Fruit fly (Drosophila melanogaster) whole organism, embryonic: ENCODE data around the gene CG16717.
A peak's percentile ranks its signal among the peaks of the same experiment; 100 is the strongest.

Experiments
- Abd-B ChIP-seq: fragments of 200-800 bp; sonication (Bioruptor generic); optimal IDR thresholded peaks from 2 replicates; lab custom pipeline; 2018; ENCODE audit warnings: missing biosample characterization, mild to moderate bottlenecking, missing genetic modification characterization, moderate library complexity
- Antp ChIP-seq: fragments of 200-800 bp; sonication (Bioruptor generic); optimal IDR thresholded peaks from 3 replicates; lab custom pipeline; 2016; ENCODE audit warnings: missing biosample characterization, missing genetic modification characterization
- Bgb ChIP-seq: fragments of 200-800 bp; sonication (Bioruptor generic); IDR thresholded peaks from 2 replicates; pipeline ENCODE4 v1.3.6; 2022; ENCODE audit warnings: missing biosample characterization, missing genetic modification characterization; ENCODE audit not compliant: partially characterized antibody
- CG10366 ChIP-seq: fragments of 200-800 bp; sonication (Bioruptor generic); IDR thresholded peaks from 2 replicates; pipeline ENCODE4 v1.3.6; 2022; ENCODE audit warnings: missing biosample characterization, missing genetic modification characterization
- CG16779 ChIP-seq: fragments of 200-800 bp; sonication (Bioruptor generic); IDR thresholded peaks from 2 replicates; pipeline ENCODE4 v1.3.6; 2022; ENCODE audit warnings: missing biosample characterization, missing genetic modification characterization
- CG17328 ChIP-seq: fragments of 200-800 bp; sonication (Bioruptor generic); IDR thresholded peaks from 2 replicates; pipeline ENCODE4 v1.3.6; 2022; ENCODE audit warnings: missing biosample characterization, missing genetic modification characterization
- CG2120 ChIP-seq: fragments of 200-800 bp; sonication (Bioruptor generic); optimal IDR thresholded peaks from 3 replicates; lab custom pipeline; 2016; ENCODE audit warnings: missing biosample characterization, missing genetic modification characterization
- CG2712 ChIP-seq: fragments of 200-800 bp; optimal IDR thresholded peaks from 3 replicates; lab custom pipeline; 2019; ENCODE audit warnings: missing biosample characterization, mild to moderate bottlenecking, missing genetic modification characterization, moderate library complexity
- CG30403 ChIP-seq: fragments of 200-800 bp; sonication (Bioruptor generic); optimal IDR thresholded peaks from 3 replicates; lab custom pipeline; 2016; ENCODE audit warnings: missing biosample characterization, missing genetic modification characterization
- CG31388 ChIP-seq: fragments of 200-800 bp; sonication (Bioruptor generic); optimal IDR thresholded peaks from 2 replicates; lab custom pipeline; 2016; ENCODE audit warnings: missing biosample characterization, missing genetic modification characterization
- CG34376 ChIP-seq: fragments of 200-800 bp; sonication (Bioruptor generic); optimal IDR thresholded peaks from 2 replicates; lab custom pipeline; 2018; ENCODE audit warnings: missing biosample characterization, mild to moderate bottlenecking, missing genetic modification characterization
- CG3995 ChIP-seq: fragments of 200-800 bp; sonication (Bioruptor generic); optimal IDR thresholded peaks from 3 replicates; lab custom pipeline; 2016; ENCODE audit warnings: missing biosample characterization, missing genetic modification characterization
- CG4404 ChIP-seq: fragments of 200-800 bp; sonication (Bioruptor generic); IDR thresholded peaks from 2 replicates; pipeline ENCODE4 v1.3.6; 2022; ENCODE audit warnings: missing biosample characterization, missing genetic modification characterization
- CG4730 ChIP-seq: fragments of 200-800 bp; sonication (Bioruptor generic); IDR thresholded peaks from 2 replicates; pipeline ENCODE4 v1.3.6; 2022; ENCODE audit warnings: missing biosample characterization, missing genetic modification characterization
- CG4854 ChIP-seq: fragments of 200-800 bp; sonication (Bioruptor generic); optimal IDR thresholded peaks from 2 replicates; lab custom pipeline; 2016; ENCODE audit warnings: missing biosample characterization, missing genetic modification characterization, inconsistent platforms
- CG5245 ChIP-seq: fragments of 200-800 bp; sonication (Bioruptor generic); optimal IDR thresholded peaks from 3 replicates; lab custom pipeline; 2016; ENCODE audit warnings: missing biosample characterization, missing genetic modification characterization
- CG6272 ChIP-seq: fragments of 200-800 bp; sonication (Bioruptor generic); IDR thresholded peaks from 2 replicates; pipeline ENCODE4 v1.3.6; 2022; ENCODE audit warnings: missing biosample characterization, missing genetic modification characterization
- CG6854 ChIP-seq: fragments of 200-800 bp; sonication (Bioruptor generic); optimal IDR thresholded peaks from 3 replicates; lab custom pipeline; 2017; ENCODE audit warnings: missing biosample characterization, mild to moderate bottlenecking, missing genetic modification characterization
- CG7271 ChIP-seq: fragments of 200-800 bp; sonication (Bioruptor generic); optimal IDR thresholded peaks from 2 replicates; lab custom pipeline; 2018; ENCODE audit warnings: missing biosample characterization, mild to moderate bottlenecking, missing genetic modification characterization, moderate library complexity
- CG7928 ChIP-seq: fragments of 200-800 bp; sonication (Bioruptor generic); optimal IDR thresholded peaks from 2 replicates; lab custom pipeline; 2017; ENCODE audit warnings: missing biosample characterization, mild to moderate bottlenecking, missing genetic modification characterization
- CG9437 ChIP-seq: fragments of 200-800 bp; sonication (Bioruptor generic); optimal IDR thresholded peaks from 2 replicates; lab custom pipeline; 2018; ENCODE audit warnings: missing biosample characterization, mild to moderate bottlenecking, missing genetic modification characterization
- Deaf1 ChIP-seq: fragments of 200-800 bp; optimal IDR thresholded peaks from 3 replicates; lab custom pipeline; 2019; ENCODE audit warnings: missing biosample characterization, mild to moderate bottlenecking, missing genetic modification characterization, moderate library complexity
- Fer2 ChIP-seq: fragments of 200-800 bp; sonication (Bioruptor generic); optimal IDR thresholded peaks from 2 replicates; lab custom pipeline; 2018; ENCODE audit warnings: missing biosample characterization, mild to moderate bottlenecking, missing genetic modification characterization, moderate library complexity
- HmgZ ChIP-seq: fragments of 200-800 bp; sonication (Bioruptor generic); optimal IDR thresholded peaks from 2 replicates; lab custom pipeline; 2018; ENCODE audit warnings: missing biosample characterization, mild to moderate bottlenecking, missing genetic modification characterization
- Hmx ChIP-seq: fragments of 200-800 bp; sonication (Bioruptor generic); optimal IDR thresholded peaks from 2 replicates; lab custom pipeline; 2016; ENCODE audit warnings: missing biosample characterization, missing genetic modification characterization
- Hr78 ChIP-seq, 2 experiments: fragments of 200-800 bp in 1 of 2; fragments of >200 bp in 1 of 2; sonication (Bioruptor generic) in 1 of 2; optimal IDR thresholded peaks; 2 replicates each; lab custom pipeline; 2017 to 2019; ENCODE audit warnings: missing biosample characterization in 2 of 2, missing genetic modification characterization in 2 of 2, mild to moderate bottlenecking in 1 of 2, moderate library complexity in 1 of 2
- MBD-R2 ChIP-seq: fragments of 200-800 bp; sonication (Bioruptor generic); IDR thresholded peaks from 2 replicates; pipeline ENCODE4 v1.3.6; 2022; ENCODE audit warnings: missing biosample characterization, missing genetic modification characterization
- Meics ChIP-seq: fragments of 200-800 bp; sonication (Bioruptor generic); optimal IDR thresholded peaks from 2 replicates; lab custom pipeline; 2017; ENCODE audit warnings: missing biosample characterization, mild to moderate bottlenecking, missing genetic modification characterization
- Myb ChIP-seq: fragments of 200-800 bp; sonication (Bioruptor generic); optimal IDR thresholded peaks from 2 replicates; lab custom pipeline; 2016; ENCODE audit warnings: missing biosample characterization, missing genetic modification characterization
- PHDP ChIP-seq: fragments of 200-800 bp; sonication (Bioruptor generic); optimal IDR thresholded peaks from 3 replicates; lab custom pipeline; 2018; ENCODE audit warnings: missing biosample characterization, mild to moderate bottlenecking, missing genetic modification characterization, moderate library complexity
- Pdp1 ChIP-seq, 2 experiments: fragments of 200-800 bp; sonication (Bioruptor generic); optimal IDR thresholded peaks; 3 replicates each; lab custom pipeline; 2016; ENCODE audit warnings: missing biosample characterization in 2 of 2, missing genetic modification characterization in 2 of 2, mild to moderate bottlenecking in 1 of 2, moderate library complexity in 1 of 2
- Ravus ChIP-seq: fragments of 200-800 bp; sonication (Bioruptor generic); IDR thresholded peaks from 2 replicates; pipeline ENCODE4 v1.3.6; 2022; ENCODE audit warnings: missing biosample characterization, missing genetic modification characterization
- Scr ChIP-seq: fragments of 200-800 bp; sonication (Bioruptor generic); IDR thresholded peaks from 2 replicates; pipeline ENCODE4 v1.3.6; 2022; ENCODE audit warnings: missing biosample characterization, missing genetic modification characterization; ENCODE audit not compliant: partially characterized antibody
- Sox100B ChIP-seq: fragments of 200-800 bp; sonication (Bioruptor generic); optimal IDR thresholded peaks from 3 replicates; lab custom pipeline; 2018; ENCODE audit warnings: missing biosample characterization, mild to moderate bottlenecking, missing genetic modification characterization
- aop ChIP-seq: fragments of 200-800 bp; sonication (Bioruptor generic); IDR thresholded peaks from 2 replicates; pipeline ENCODE4 v1.3.6; 2022; ENCODE audit warnings: missing biosample characterization, missing genetic modification characterization
- az2 ChIP-seq: fragments of 200-800 bp; sonication (Bioruptor generic); optimal IDR thresholded peaks from 3 replicates; lab custom pipeline; 2016; ENCODE audit warnings: missing biosample characterization, missing genetic modification characterization
- bbx ChIP-seq: fragments of 200-800 bp; sonication (Bioruptor generic); IDR thresholded peaks from 2 replicates; pipeline ENCODE4 v1.3.6; 2022; ENCODE audit warnings: missing biosample characterization, missing genetic modification characterization; ENCODE audit not compliant: partially characterized antibody
- bigmax ChIP-seq: fragments of 200-800 bp; sonication (Bioruptor generic); optimal IDR thresholded peaks from 2 replicates; lab custom pipeline; 2018; ENCODE audit warnings: missing biosample characterization, mild to moderate bottlenecking, missing genetic modification characterization
- gsb-n ChIP-seq: fragments of 200-800 bp; sonication (Bioruptor generic); optimal IDR thresholded peaks from 3 replicates; lab custom pipeline; 2018; ENCODE audit warnings: missing biosample characterization, mild to moderate bottlenecking, missing genetic modification characterization
- gt ChIP-seq: fragments of 200-800 bp; sonication (Bioruptor generic); IDR thresholded peaks from 2 replicates; pipeline ENCODE4 v1.3.6; 2022; ENCODE audit warnings: missing biosample characterization, missing genetic modification characterization
- ham ChIP-seq: fragments of 200-800 bp; sonication (Bioruptor generic); IDR thresholded peaks from 2 replicates; pipeline ENCODE4 v1.3.6; 2022; ENCODE audit warnings: missing biosample characterization, missing genetic modification characterization
- hbn ChIP-seq: fragments of 200-800 bp; sonication (Bioruptor generic); IDR thresholded peaks from 2 replicates; pipeline ENCODE4 v1.3.6; 2022; ENCODE audit warnings: missing biosample characterization, missing genetic modification characterization; ENCODE audit not compliant: partially characterized antibody
- klu ChIP-seq: fragments of 200-800 bp; sonication (Bioruptor generic); IDR thresholded peaks from 2 replicates; pipeline ENCODE4 v1.3.6; 2022; ENCODE audit warnings: missing biosample characterization, missing genetic modification characterization
- luna ChIP-seq: fragments of 200-800 bp; sonication (Bioruptor generic); optimal IDR thresholded peaks from 2 replicates; lab custom pipeline; 2016; ENCODE audit warnings: missing biosample characterization, missing genetic modification characterization
- org-1 ChIP-seq: fragments of 200-800 bp; sonication (Bioruptor generic); optimal IDR thresholded peaks from 2 replicates; lab custom pipeline; 2017; ENCODE audit warnings: missing biosample characterization, missing genetic modification characterization
- sim ChIP-seq: fragments of 200-800 bp; sonication (Bioruptor generic); IDR thresholded peaks from 2 replicates; pipeline ENCODE4 v1.3.6; 2022; ENCODE audit warnings: missing biosample characterization, missing genetic modification characterization
- sob ChIP-seq: fragments of 200-800 bp; sonication (Bioruptor generic); IDR thresholded peaks from 2 replicates; pipeline ENCODE4 v1.3.6; 2022; ENCODE audit warnings: missing biosample characterization, missing genetic modification characterization
- ssp ChIP-seq: fragments of 200-800 bp; sonication (Bioruptor generic); IDR thresholded peaks from 2 replicates; pipeline ENCODE4 v1.3.6; 2022; ENCODE audit warnings: missing biosample characterization, missing genetic modification characterization
- zfh2 ChIP-seq: fragments of 200-800 bp; sonication (Bioruptor generic); optimal IDR thresholded peaks from 2 replicates; lab custom pipeline; 2016; ENCODE audit warnings: missing biosample characterization, missing genetic modification characterization

CG16717 gene

dm6 chr3L:9692892-9693551 is 14.0 kb downstream of the CG16717 start (continued):
- TF ChIP-seq ham (peak; percentile 66; the same call in 1 of the 2 replicates), HmgZ (tag; lab: Kevin White, UChicago) (peak; percentile 93), CG7271 (no peak), Abd-B (GFP tag; lab: Kevin White, UChicago) (peak; percentile 95), az2 (peak; percentile 97), ssp (GFP tag; lab: Robert Waterston, UW) (peak; percentile 87), CG6854 (GFP tag; lab: Kevin White, UChicago) (peak; percentile 95), org-1 (peak; percentile 97), MBD-R2 (GFP tag; lab: Robert Waterston, UW) (peak; percentile 62; the same call in 1 of the 2 replicates), Deaf1 (peak; percentile 81), sob (GFP tag; lab: Robert Waterston, UW) (peak; percentile 92), CG9437 (GFP tag; lab: Kevin White, UChicago) (peak; percentile 95), sim (GFP tag; lab: Robert Waterston, UW) (peak; percentile 51; the same call in 1 of the 2 replicates), CG3995 (GFP tag; lab: Kevin White, UChicago) (peak; percentile 76), luna (GFP tag; lab: Kevin White, UChicago) (peak; percentile 90), Bgb (GFP tag; lab: Robert Waterston, UW) (no peak), CG10366 (GFP tag; lab: Robert Waterston, UW) (peak; percentile 86), Fer2 (tag; lab: Kevin White, UChicago) (peak; percentile 88), CG4404 (peak; percentile 81), Antp (GFP tag; lab: Kevin White, UChicago) (peak; percentile 97), zfh2 (peak; percentile 97), Hmx (peak; percentile 94), CG4730 (GFP tag; lab: Robert Waterston, UW) (peak; percentile 86), aop (GFP tag; lab: Robert Waterston, UW) (peak; percentile 70; the same call in 1 of the 2 replicates), bbx (GFP tag; lab: Robert Waterston, UW) (no peak), klu (GFP tag; lab: Robert Waterston, UW) (peak; percentile 88), Ravus (GFP tag; lab: Robert Waterston, UW) (peak; percentile 65), CG16779 (GFP tag; lab: Robert Waterston, UW) (peak; percentile 59; the same call in 1 of the 2 replicates), CG4854 (GFP tag; lab: Kevin White, UChicago) (peak; percentile 94), CG6272 (peak; percentile 79), CG34376 (GFP tag; lab: Kevin White, UChicago) (peak; percentile 94), Hr78 (GFP tag; optimal IDR thresholded peaks at IDR 0.05; lab: Kevin White, UChicago) (peak in 1 of 2 experiments; percentile 91), Scr (GFP tag; lab: Robert Waterston, UW) (no peak), CG2712 (tag; lab: Kevin White, UChicago) (peak; percentile 96), gsb-n (peak; percentile 90), gt (GFP tag; lab: Robert Waterston, UW) (peak; percentile 75), PHDP (tag; lab: Kevin White, UChicago) (peak; percentile 93), CG2120 (GFP tag; lab: Kevin White, UChicago) (peak; percentile 98), Pdp1 (GFP tag; optimal IDR thresholded peaks at IDR 0.05; lab: Kevin White, UChicago) (peak; percentile 93 to 97), Sox100B (GFP tag; lab: Kevin White, UChicago) (peak; percentile 99), CG31388 (GFP tag; lab: Kevin White, UChicago) (peak; percentile 87), Meics (peak; percentile 97), CG30403 (GFP tag; lab: Kevin White, UChicago) (peak; percentile 99), CG7928 (GFP tag; lab: Kevin White, UChicago) (peak; percentile 74), bigmax (GFP tag; lab: Kevin White, UChicago) (peak; percentile 89), hbn (GFP tag; lab: Robert Waterston, UW) (no peak), CG17328 (GFP tag; lab: Robert Waterston, UW) (peak; percentile 83), CG5245 (GFP tag; lab: Kevin White, UChicago) (peak; percentile 93), Myb (GFP tag; lab: Kevin White, UChicago) (peak; percentile 89)
